Worm (Caenorhabditis elegans) whole organism, late embryonic: Measurements from ENCODE around the gene lin-66.
A peak's percentile ranks its signal among the peaks of the same experiment; 100 is the strongest.

Experiments
- C08G9.2 ChIP-seq: sonication (generic microtip); optimal IDR thresholded peaks from 2 replicates; lab custom pipeline; 2016; ENCODE audit warnings: mild to moderate bottlenecking, missing genetic modification characterization, moderate library complexity, missing compliant biosample characterization
- C38D4.7 ChIP-seq: fragments of 200-800 bp; sonication (Bioruptor generic); optimal IDR thresholded peaks from 2 replicates; lab custom pipeline; 2018; ENCODE audit warnings: mild to moderate bottlenecking, missing genetic modification characterization, moderate library complexity, missing compliant biosample characterization
- F13H6.1 ChIP-seq: sonication (generic microtip); optimal IDR thresholded peaks from 2 replicates; lab custom pipeline; 2016; ENCODE audit warnings: missing genetic modification characterization, missing compliant biosample characterization
- ama-1 ChIP-seq: fragments of 150-350 bp; optimal IDR thresholded peaks from 2 replicates; lab custom pipeline; 2014
- ceh-14 ChIP-seq: sonication (generic microtip); optimal IDR thresholded peaks from 2 replicates; lab custom pipeline; 2016; ENCODE audit warnings: missing genotype, missing genetic modification characterization, missing compliant biosample characterization
- ceh-18 ChIP-seq: sonication (generic microtip); optimal IDR thresholded peaks from 2 replicates; lab custom pipeline; 2016; ENCODE audit warnings: missing genetic modification characterization, missing compliant biosample characterization
- ceh-19 ChIP-seq: fragments of 200-800 bp; sonication (Bioruptor generic); optimal IDR thresholded peaks from 2 replicates; lab custom pipeline; 2018; ENCODE audit warnings: mild to moderate bottlenecking, missing genetic modification characterization, missing compliant biosample characterization
- ceh-22 ChIP-seq: sonication (generic microtip); optimal IDR thresholded peaks from 2 replicates; lab custom pipeline; 2017; ENCODE audit warnings: missing biosample characterization, missing genetic modification characterization
- ceh-24 ChIP-seq: sonication (generic microtip); optimal IDR thresholded peaks from 2 replicates; lab custom pipeline; 2016; ENCODE audit warnings: mild to moderate bottlenecking, missing genetic modification characterization, missing compliant biosample characterization
- ceh-31 ChIP-seq: sonication (generic microtip); optimal IDR thresholded peaks from 2 replicates; lab custom pipeline; 2016; ENCODE audit warnings: missing genetic modification characterization, missing compliant biosample characterization
- ceh-34 ChIP-seq: sonication (generic microtip); optimal IDR thresholded peaks from 2 replicates; lab custom pipeline; 2016; ENCODE audit warnings: mild to moderate bottlenecking, missing genetic modification characterization, missing compliant biosample characterization
- ceh-6 ChIP-seq: fragments of 200-800 bp; sonication (Bioruptor generic); optimal IDR thresholded peaks from 2 replicates; lab custom pipeline; 2018; ENCODE audit warnings: mild to moderate bottlenecking, missing genetic modification characterization, missing compliant biosample characterization
- ets-4 ChIP-seq: sonication (generic microtip); optimal IDR thresholded peaks from 2 replicates; lab custom pipeline; 2016; ENCODE audit warnings: missing genetic modification characterization, missing compliant biosample characterization
- fax-1 ChIP-seq: sonication (generic microtip); optimal IDR thresholded peaks from 2 replicates; lab custom pipeline; 2016; ENCODE audit warnings: missing genotype, missing genetic modification characterization, missing compliant biosample characterization
- fkh-10 ChIP-seq: fragments of 150-350 bp; optimal IDR thresholded peaks from 2 replicates; lab custom pipeline; 2014; ENCODE audit warnings: missing biosample characterization, missing genetic modification reagents, missing genetic modification characterization
- gmeb-2 ChIP-seq: sonication (generic microtip); optimal IDR thresholded peaks from 2 replicates; lab custom pipeline; 2016; ENCODE audit warnings: missing genetic modification characterization, inconsistent platforms, missing compliant biosample characterization
- hlh-15 ChIP-seq: sonication (generic microtip); optimal IDR thresholded peaks from 2 replicates; lab custom pipeline; 2016; ENCODE audit warnings: missing genetic modification characterization, missing compliant biosample characterization
- hlh-30 ChIP-seq: sonication (generic microtip); optimal IDR thresholded peaks from 2 replicates; lab custom pipeline; 2017; ENCODE audit warnings: antibody characterized with exemption, missing genetic modification characterization, missing compliant biosample characterization; ENCODE audit not compliant: insufficient read depth
- hlh-6 ChIP-seq: sonication (generic microtip); optimal IDR thresholded peaks from 2 replicates; lab custom pipeline; 2016; ENCODE audit warnings: missing genotype, missing genetic modification characterization, missing compliant biosample characterization
- hlh-8 ChIP-seq: sonication (generic microtip); optimal IDR thresholded peaks from 2 replicates; lab custom pipeline; 2016; ENCODE audit warnings: missing genotype, missing genetic modification characterization, missing compliant biosample characterization
- lim-6 ChIP-seq: sonication (generic microtip); optimal IDR thresholded peaks from 2 replicates; lab custom pipeline; 2016; ENCODE audit warnings: missing genetic modification characterization, missing compliant biosample characterization
- lin-11 ChIP-seq: fragments of 200-800 bp; sonication (Bioruptor generic); optimal IDR thresholded peaks from 2 replicates; lab custom pipeline; 2018; ENCODE audit warnings: mild to moderate bottlenecking, missing genetic modification characterization, missing compliant biosample characterization
- madf-2 ChIP-seq: sonication (generic microtip); optimal IDR thresholded peaks from 2 replicates; lab custom pipeline; 2017; ENCODE audit warnings: missing genetic modification characterization, missing compliant biosample characterization
- mec-3 ChIP-seq: sonication (generic microtip); optimal IDR thresholded peaks from 2 replicates; lab custom pipeline; 2016; ENCODE audit warnings: borderline replicate concordance, missing genetic modification characterization, missing compliant biosample characterization
- nfya-1 ChIP-seq: sonication (generic microtip); optimal IDR thresholded peaks from 2 replicates; lab custom pipeline; 2017; ENCODE audit warnings: missing genetic modification characterization, mild to moderate bottlenecking, missing compliant biosample characterization, antibody characterized with exemption, moderate library complexity
- nhr-11 ChIP-seq: fragments of 150-350 bp; optimal IDR thresholded peaks from 2 replicates; lab custom pipeline; 2014; ENCODE audit warnings: missing biosample characterization, missing genetic modification characterization
- nhr-232 ChIP-seq: sonication (generic microtip); optimal IDR thresholded peaks from 2 replicates; lab custom pipeline; 2016; ENCODE audit warnings: missing genetic modification characterization, missing compliant biosample characterization
- pat-9 ChIP-seq: fragments of 200-800 bp; sonication (Bioruptor generic); optimal IDR thresholded peaks from 2 replicates; lab custom pipeline; 2018; ENCODE audit warnings: mild to moderate bottlenecking, missing genetic modification characterization, moderate library complexity, missing compliant biosample characterization
- pax-1 ChIP-seq: fragments of 150-350 bp; optimal IDR thresholded peaks from 2 replicates; lab custom pipeline; 2014; ENCODE audit warnings: missing biosample characterization, missing genetic modification characterization
- pha-4 ChIP-seq: fragments of 150-350 bp; optimal IDR thresholded peaks from 2 replicates; lab custom pipeline; 2018; ENCODE audit warnings: missing biosample characterization, missing genetic modification reagents, missing genetic modification characterization
- pros-1 ChIP-seq: fragments of 150-350 bp; optimal IDR thresholded peaks from 2 replicates; lab custom pipeline; 2014; ENCODE audit warnings: missing biosample characterization, missing genetic modification reagents, missing genetic modification characterization
- rnt-1 ChIP-seq: sonication (generic microtip); optimal IDR thresholded peaks from 2 replicates; lab custom pipeline; 2016; ENCODE audit warnings: missing genetic modification characterization, missing compliant biosample characterization
- sox-2 ChIP-seq: fragments of 200-800 bp; sonication (Bioruptor generic); IDR thresholded peaks from 2 replicates; pipeline ENCODE4 v1.3.6; 2022; ENCODE audit warnings: missing genetic modification reagents, missing genetic modification characterization, missing compliant biosample characterization
- tbx-2 ChIP-seq: sonication (generic microtip); optimal IDR thresholded peaks from 2 replicates; lab custom pipeline; 2016; ENCODE audit warnings: missing genetic modification characterization, missing compliant biosample characterization
- ttx-3 ChIP-seq: sonication (generic microtip); optimal IDR thresholded peaks from 2 replicates; lab custom pipeline; 2016; ENCODE audit warnings: missing genetic modification reagents, missing genetic modification characterization, missing compliant biosample characterization
- unc-3 ChIP-seq, 2 experiments: fragments of 200-800 bp in 1 of 2; sonication (Bioruptor generic) in 1 of 2; sonication (generic microtip) in 1 of 2; conservative IDR thresholded peaks in 1 of 2; optimal IDR thresholded peaks in 1 of 2; 2 replicates each; pipeline versions ENCODE4 v1.3.6 to Lab custom; 2016 to 2022; ENCODE audit warnings: missing compliant biosample characterization in 2 of 2, missing genetic modification characterization in 2 of 2, missing genetic modification reagents in 1 of 2
- unc-42 ChIP-seq: sonication (generic microtip); optimal IDR thresholded peaks from 2 replicates; lab custom pipeline; 2016; ENCODE audit warnings: missing genotype, missing genetic modification characterization, missing compliant biosample characterization
- unc-55 ChIP-seq: sonication (generic microtip); optimal IDR thresholded peaks from 2 replicates; lab custom pipeline; 2017; ENCODE audit warnings: missing biosample characterization, missing genetic modification reagents, missing genetic modification characterization
- zip-5 ChIP-seq: sonication (generic microtip); optimal IDR thresholded peaks from 2 replicates; lab custom pipeline; 2016; ENCODE audit warnings: missing genetic modification characterization, missing compliant biosample characterization

Gene lin-66

ce11 chrIV:13878123-13878522 is 9.8 kb upstream of the lin-66 start:
- TF ChIP-seq ceh-14 (tag; lab: Kevin White, UChicago) (no peak), F13H6.1 (tag; lab: Kevin White, UChicago) (no peak), nfya-1 (tag; lab: Kevin White, UChicago) (peak; percentile 39), ama-1 (lab: Kevin White, UChicago) (no peak), unc-3 (GFP tag; conservative IDR thresholded peaks at IDR 0.05; lab: Robert Waterston, UW) (no peak), unc-3 (tag; optimal IDR thresholded peaks at IDR 0.05; lab: Kevin White, UChicago) (no peak), ets-4 (tag; lab: Kevin White, UChicago) (no peak), nhr-11 (tag; lab: Kevin White, UChicago) (no peak)
- TF ChIP-seq, all 69 proteins: peak for 1

DNA sequence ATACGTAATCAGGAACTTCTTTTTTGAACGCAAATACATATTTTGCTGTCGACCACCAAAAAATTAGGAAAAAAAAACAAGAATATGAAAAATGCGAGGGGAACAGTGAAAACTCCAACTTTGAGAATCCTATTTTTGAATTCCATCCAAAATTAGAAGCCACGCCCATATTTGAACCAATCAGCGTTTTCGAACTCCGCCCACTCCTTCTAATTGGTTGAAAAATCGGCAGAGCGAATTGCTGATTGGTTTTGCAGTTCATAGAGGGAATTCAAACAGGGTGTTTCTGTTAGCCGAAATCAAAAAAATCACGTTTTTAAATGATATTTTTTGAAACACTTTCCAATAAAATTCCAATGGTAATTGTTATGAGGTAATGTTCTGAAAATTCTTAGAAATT is 9.1 kb upstream of the lin-66 start:
- TF ChIP-seq nfya-1 (tag; lab: Kevin White, UChicago) (peak; percentile 64), rnt-1 (tag; lab: Kevin White, UChicago) (no peak)

ce11 chrIV:13879851-13880250 is 8.0 kb upstream of the lin-66 start, which contains the start of gene B0513.4:
TSS of gene B0513.4 (plus strand) at chrIV:13880151.
- TF ChIP-seq pha-4: no peak
- no peak for TF ChIP-seq zip-5 (tag; lab: Kevin White, UChicago)
- no peak for TF ChIP-seq hlh-8 (tag; lab: Kevin White, UChicago)
- TF ChIP-seq ceh-6: no peak
- TF ChIP-seq ceh-31: no peak
- TF ChIP-seq pat-9: no peak
- TF ChIP-seq, all 69 proteins: peak for 0

- TF ChIP-seq nhr-232 (tag; lab: Kevin White, UChicago): no peak
- no peak for TF ChIP-seq gmeb-2 (tag; lab: Kevin White, UChicago)
- no peak for TF ChIP-seq C38D4.7
- TF ChIP-seq ceh-19: no peak
- no peak for TF ChIP-seq fkh-10 (GFP tag; lab: Kevin White, UChicago)
- TF ChIP-seq ceh-22 (tag; lab: Kevin White, UChicago): no peak
- no peak for TF ChIP-seq pros-1 (tag; lab: Kevin White, UChicago)
Measured at ce11 chrIV:13880370-13880769, 7.5 kb upstream of the lin-66 start.

DNA sequence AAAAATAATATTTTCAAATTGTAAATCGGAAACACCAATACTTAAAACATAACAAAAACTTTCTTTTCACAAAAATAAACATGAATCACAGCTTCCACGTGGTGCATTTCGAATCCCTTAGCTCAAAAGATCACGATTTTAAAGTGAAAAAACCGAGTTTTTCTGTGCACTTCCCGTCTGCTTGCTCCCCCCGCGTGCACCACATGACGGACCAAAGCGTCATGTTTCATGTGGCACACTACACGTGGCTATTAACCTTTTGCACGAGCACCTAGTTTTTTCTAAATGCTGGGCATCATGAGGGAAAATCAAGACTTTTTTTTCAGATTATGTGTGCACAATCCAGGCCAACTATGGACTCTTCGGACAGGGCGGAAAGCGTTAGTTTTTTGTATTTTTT is 7.1 kb upstream of the lin-66 start:
- TF ChIP-seq ceh-24 (tag; lab: Kevin White, UChicago) (no peak), pros-1 (tag; lab: Kevin White, UChicago) (no peak), hlh-30 (tag; lab: Kevin White, UChicago) (peak; percentile 76)

DNA sequence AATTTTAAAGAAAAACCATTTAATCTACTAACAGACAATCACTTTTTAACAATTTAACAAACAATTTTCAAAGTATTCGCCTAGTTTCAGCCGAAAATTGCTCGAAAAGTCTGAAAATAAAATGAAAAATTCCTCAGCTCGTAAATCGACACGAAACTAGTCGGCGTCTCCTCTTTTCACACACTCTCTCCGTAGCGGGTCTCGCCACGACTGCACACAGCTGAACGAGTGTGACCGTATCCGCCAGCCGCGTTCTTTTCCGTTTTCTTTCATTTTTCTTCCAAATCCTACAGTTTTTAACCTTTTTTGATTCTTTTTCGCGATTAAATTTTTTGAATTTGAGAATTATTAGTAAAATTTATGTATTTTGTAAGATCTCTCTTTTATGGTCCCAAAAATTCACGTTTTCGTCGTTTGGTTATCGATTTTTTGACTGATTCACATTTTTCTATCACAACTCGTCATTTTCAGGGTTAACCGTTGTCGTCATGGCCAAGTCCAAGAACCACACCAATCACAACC is 6.1 kb upstream of the lin-66 start, which contains the start of gene rpl-29:
Gene rpl-29 (plus strand): TSS at position 472 of the 522 bp plus-strand sequence.
- no peak for TF ChIP-seq ttx-3
- TF ChIP-seq unc-55: peak; percentile 40
- TF ChIP-seq sox-2 (GFP tag; lab: Robert Waterston, UW): no peak
- peak; percentile 46 for TF ChIP-seq ceh-31
- peak; percentile 52 for TF ChIP-seq hlh-30 (tag; lab: Kevin White, UChicago)
- no peak for TF ChIP-seq ceh-14 (tag; lab: Kevin White, UChicago)
- peak; percentile 23 for TF ChIP-seq unc-42
- TF ChIP-seq ceh-6: no peak
- no peak for TF ChIP-seq tbx-2
- no peak for TF ChIP-seq hlh-15
- TF ChIP-seq fax-1 (tag; lab: Kevin White, UChicago): no peak
- TF ChIP-seq mec-3: no peak
- peak; percentile 13 for TF ChIP-seq ceh-18 (tag; lab: Kevin White, UChicago)
- no peak for TF ChIP-seq ceh-19
- TF ChIP-seq lin-11 (tag; lab: Kevin White, UChicago): no peak
- peak; percentile 94 for TF ChIP-seq nfya-1 (tag; lab: Kevin White, UChicago)
- TF ChIP-seq madf-2: no peak
- no peak for TF ChIP-seq hlh-6
- TF ChIP-seq C08G9.2 (tag; lab: Kevin White, UChicago): no peak
- peak; percentile 26 for TF ChIP-seq rnt-1 (tag; lab: Kevin White, UChicago)
- TF ChIP-seq lim-6 (tag; lab: Kevin White, UChicago): no peak
- TF ChIP-seq C38D4.7: no peak
- no peak for TF ChIP-seq ceh-34
- TF ChIP-seq pax-1 (tag; lab: Kevin White, UChicago): peak; percentile 40
- no peak for TF ChIP-seq nhr-232 (tag; lab: Kevin White, UChicago)
